Worm (Caenorhabditis elegans): ENCODE measurements around the gene fil-2.

Gene fil-2

ce11 chrV:6230629-6231229, 48.1 kb upstream of the fil-2 start:
- TF ChIP-seq zag-1 (tag; optimal IDR thresholded peaks at IDR 0.05) (no peak), nfya-1 (tag; optimal IDR thresholded peaks at IDR 0.05; ENCODE audit: insufficient read depth) (peak; percentile 31), tbx-2 (tag; optimal IDR thresholded peaks at IDR 0.05) (peak; percentile 28), egl-5 (tag; optimal IDR thresholded peaks at IDR 0.05) (peak; percentile 92), pha-4 (tag; optimal IDR thresholded peaks at IDR 0.05) (peak; percentile 54), nhr-76 (tag; optimal IDR thresholded peaks at IDR 0.05) (no peak), elt-2 (tag; optimal IDR thresholded peaks at IDR 0.05) (peak; percentile 57), pqm-1 (tag; optimal IDR thresholded peaks at IDR 0.05) (peak; percentile 36), ama-1 (optimal IDR thresholded peaks at IDR 0.05) (peak; percentile 28), egl-27 (tag; optimal IDR thresholded peaks at IDR 0.05) (no peak)

ce11 chrV:6231902-6232340, 46.9 kb upstream of the fil-2 start:
- TF ChIP-seq pha-4 (tag; optimal IDR thresholded peaks at IDR 0.05) = peak; percentile 97
- TF ChIP-seq mml-1 (tag; optimal IDR thresholded peaks at IDR 0.05) = no peak

- peak; percentile 70 for TF ChIP-seq nhr-23 (tag; optimal IDR thresholded peaks at IDR 0.05)
- TF ChIP-seq ceh-28 (tag; optimal IDR thresholded peaks at IDR 0.05) = peak; percentile 26
- peak; percentile 78 for TF ChIP-seq elt-1 (tag; optimal IDR thresholded peaks at IDR 0.05)
- no peak for TF ChIP-seq daf-12 (tag; optimal IDR thresholded peaks at IDR 0.05)
- peak; percentile 53 for TF ChIP-seq egl-5 (tag; optimal IDR thresholded peaks at IDR 0.05)
- TF ChIP-seq nhr-25 (tag; optimal IDR thresholded peaks at IDR 0.05) = peak; percentile 38
- TF ChIP-seq jun-1 (tag; optimal IDR thresholded peaks at IDR 0.05) = no peak
- peak; percentile 19 for TF ChIP-seq nfya-1 (tag; optimal IDR thresholded peaks at IDR 0.05; ENCODE audit: insufficient read depth)
Observed at ce11 chrV:6232886-6233285, 45.9 kb upstream of the fil-2 start.

ce11 chrV:6233952-6234351, 44.9 kb upstream of the fil-2 start:
- TF ChIP-seq nhr-23 (tag; optimal IDR thresholded peaks at IDR 0.05) (no peak), lin-39 (tag; optimal IDR thresholded peaks at IDR 0.05) (no peak), fos-1 (tag; optimal IDR thresholded peaks at IDR 0.05) (no peak)

- no peak for TF ChIP-seq lsy-12 (tag; optimal IDR thresholded peaks at IDR 0.05)
- TF ChIP-seq pha-4 (tag; optimal IDR thresholded peaks at IDR 0.05) = peak; percentile 44
Observed at ce11 chrV:6234876-6235275, 44.0 kb upstream of the fil-2 start, which contains the start of gene K08B12.3. TSS of gene K08B12.3 (plus strand) at chrV:6235176.

- peak; percentile 42 for TF ChIP-seq nhr-25 (tag; optimal IDR thresholded peaks at IDR 0.05)
- peak; percentile 77 for TF ChIP-seq nhr-43 (tag; optimal IDR thresholded peaks at IDR 0.05; ENCODE audit: poor library complexity, severe bottlenecking)
- peak; percentile 27 for TF ChIP-seq nhr-76 (tag; optimal IDR thresholded peaks at IDR 0.05)
- no peak for TF ChIP-seq ceh-28 (tag; optimal IDR thresholded peaks at IDR 0.05)
- no peak for TF ChIP-seq fkh-2 (tag; optimal IDR thresholded peaks at IDR 0.05)
- no peak for TF ChIP-seq pha-4 (tag; optimal IDR thresholded peaks at IDR 0.05)
- TF ChIP-seq R02D3.7 (tag; optimal IDR thresholded peaks at IDR 0.05) = no peak
- TF ChIP-seq nhr-23 (tag; optimal IDR thresholded peaks at IDR 0.05) = peak; percentile 30
Observed at ce11 chrV:6238347-6238746, 40.5 kb upstream of the fil-2 start.

ce11 chrV:6239855-6240254, 39.0 kb upstream of the fil-2 start:
- TF ChIP-seq nhr-237 (tag; optimal IDR thresholded peaks at IDR 0.05) (no peak), nhr-23 (tag; optimal IDR thresholded peaks at IDR 0.05) (peak; percentile 72), pqm-1 (tag; optimal IDR thresholded peaks at IDR 0.05) (peak; percentile 69), elt-3 (tag; optimal IDR thresholded peaks at IDR 0.05) (peak in 2 of 3 experiments; percentile 15 to 74), nhr-28 (tag; optimal IDR thresholded peaks at IDR 0.05) (no peak), ceh-82 (tag; optimal IDR thresholded peaks at IDR 0.05) (no peak), ztf-4 (tag; optimal IDR thresholded peaks at IDR 0.05) (no peak), elt-2 (tag; optimal IDR thresholded peaks at IDR 0.05) (peak; percentile 30), elt-1 (tag; optimal IDR thresholded peaks at IDR 0.05) (no peak), R02D3.7 (tag; optimal IDR thresholded peaks at IDR 0.05) (peak; percentile 38), nhr-25 (tag; optimal IDR thresholded peaks at IDR 0.05) (peak; percentile 94), nhr-43 (tag; optimal IDR thresholded peaks at IDR 0.05; ENCODE audit: poor library complexity, severe bottlenecking) (peak; percentile 95), skn-1 (tag; optimal IDR thresholded peaks at IDR 0.05) (no peak), mdl-1 (tag; optimal IDR thresholded peaks at IDR 0.05) (peak; percentile 44), nfya-1 (tag; optimal IDR thresholded peaks at IDR 0.05; ENCODE audit: insufficient read depth) (peak; percentile 53), tbx-2 (tag; optimal IDR thresholded peaks at IDR 0.05) (peak; percentile 22), mml-1 (tag; optimal IDR thresholded peaks at IDR 0.05) (peak; percentile 31), fkh-2 (tag; optimal IDR thresholded peaks at IDR 0.05) (no peak)
